Worm (Caenorhabditis elegans): ENCODE measurements around the gene F45E6.1.

F45E6.1 gene

DNA sequence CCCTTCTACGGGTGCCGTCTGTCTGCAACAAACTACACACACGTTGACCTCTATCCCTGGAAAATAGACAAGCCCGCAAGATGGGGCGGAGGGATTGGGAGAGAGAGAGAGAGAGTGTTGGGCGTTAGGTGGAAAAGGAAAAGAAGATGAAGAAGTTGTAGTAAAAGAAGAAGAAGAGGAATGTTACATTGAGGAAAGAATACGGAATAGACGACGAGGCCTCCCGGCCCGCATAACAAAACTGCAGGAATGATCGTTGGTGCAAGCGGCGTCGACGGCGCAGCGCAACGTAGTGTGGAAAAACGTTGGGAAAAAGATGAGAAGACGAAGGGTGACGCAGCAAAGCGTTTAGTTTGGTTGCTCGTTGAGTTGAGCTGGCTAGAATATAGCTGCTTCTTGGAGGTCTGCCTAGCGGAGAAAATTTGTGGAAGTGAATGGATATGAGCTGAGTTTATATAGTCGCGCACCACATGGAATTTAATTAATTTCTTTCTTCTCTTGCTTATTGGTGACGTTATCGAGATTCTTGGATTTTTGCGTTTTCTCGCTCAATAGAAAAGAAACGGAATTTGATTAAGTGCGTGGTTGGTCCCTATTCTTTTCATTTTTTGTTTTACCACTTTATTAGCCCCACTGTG is 33.0 kb upstream of the F45E6.1 start (continued):
- TF ChIP-seq T20F7.1 (GFP tag; optimal IDR thresholded peaks at IDR 0.05), result no peak
- TF ChIP-seq nhr-111 (GFP tag; optimal IDR thresholded peaks at IDR 0.05), result no peak
- TF ChIP-seq daf-19 (GFP tag; conservative IDR thresholded peaks at IDR 0.05), result no peak
- TF ChIP-seq cey-2 (tag; optimal IDR thresholded peaks at IDR 0.05; ENCODE audit: borderline replicate concordance, insufficient read depth), result no peak
- TF ChIP-seq aly-2 (tag; optimal IDR thresholded peaks at IDR 0.05), result no peak
- no peak for TF ChIP-seq D1046.2 (GFP tag; IDR thresholded peaks at IDR 0.05)
- peak; percentile 75 for TF ChIP-seq hlh-11 (tag; optimal IDR thresholded peaks at IDR 0.05)
- TF ChIP-seq R02D3.7 (tag; optimal IDR thresholded peaks at IDR 0.05), result no peak
- TF ChIP-seq attf-4 (tag; optimal IDR thresholded peaks at IDR 0.05), result no peak
- TF ChIP-seq unc-62 (GFP tag; optimal IDR thresholded peaks at IDR 0.05 in 1 of 2), result peak in 1 of 2 experiments; percentile 75
- TF ChIP-seq unc-62 (tag; optimal IDR thresholded peaks at IDR 0.05), result no peak
- no peak for TF ChIP-seq zfp-2 (tag; optimal IDR thresholded peaks at IDR 0.05)
- no peak for TF ChIP-seq dpl-1 (GFP tag; optimal IDR thresholded peaks at IDR 0.05)
- TF ChIP-seq lim-7 (GFP tag; IDR thresholded peaks at IDR 0.05), result no peak
- TF ChIP-seq ZK337.2 (GFP tag; IDR thresholded peaks at IDR 0.05), result no peak
- 0 out of 2 replicates have a peak, but pooled peaks have one; percentile 10 for TF ChIP-seq pha-4 (GFP tag; IDR thresholded peaks at IDR 0.05)
- TF ChIP-seq pha-4 (tag; optimal IDR thresholded peaks at IDR 0.05), result no peak
- TF ChIP-seq lin-13 (GFP tag; optimal IDR thresholded peaks at IDR 0.05), result no peak
- TF ChIP-seq Y48G9A.11 (GFP tag; IDR thresholded peaks at IDR 0.05), result no peak
- no peak for TF ChIP-seq egl-43 (GFP tag; IDR thresholded peaks at IDR 0.05)
- TF ChIP-seq mxl-3 (GFP tag; optimal IDR thresholded peaks at IDR 0.05), result peak; percentile 33

DNA sequence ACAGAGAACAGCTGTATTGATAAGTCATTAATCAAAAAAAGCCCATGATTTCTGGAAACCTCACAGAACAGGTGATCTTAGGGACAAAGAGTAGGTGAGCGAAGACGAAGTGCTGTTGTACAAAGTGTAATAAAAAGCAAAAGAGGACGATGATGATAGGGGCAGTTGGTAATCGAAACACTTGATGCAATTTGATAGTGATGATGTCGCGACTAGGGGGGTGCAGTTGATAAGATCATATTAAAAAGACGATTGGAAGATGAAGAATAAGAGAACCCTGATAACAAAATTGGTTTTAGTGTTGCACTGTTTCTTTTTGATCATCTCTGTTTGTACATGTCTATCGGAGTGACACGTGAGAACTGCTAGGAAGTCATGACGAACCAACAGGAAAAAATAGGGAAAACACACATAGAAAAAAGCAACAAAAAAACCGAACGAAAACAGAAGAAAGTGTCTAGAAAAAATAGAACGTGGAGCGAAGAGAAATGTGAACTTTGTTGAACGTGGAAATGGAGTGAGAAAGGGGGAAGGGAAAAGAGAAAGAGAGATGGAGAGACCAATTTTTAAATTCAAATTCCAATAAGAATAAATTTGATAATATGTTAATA is 32.2 kb upstream of the F45E6.1 start:
- TF ChIP-seq unc-62 (GFP tag; optimal IDR thresholded peaks at IDR 0.05 in 1 of 2), result peak in 1 of 2 experiments; percentile 70
- no peak for TF ChIP-seq unc-62 (tag; optimal IDR thresholded peaks at IDR 0.05)
- peak; percentile 73 for TF ChIP-seq cey-2 (tag; optimal IDR thresholded peaks at IDR 0.05; ENCODE audit: borderline replicate concordance, insufficient read depth)
- TF ChIP-seq tra-1 (GFP tag; IDR thresholded peaks at IDR 0.05), result peak; percentile 76
- TF ChIP-seq spr-3 (GFP tag; optimal IDR thresholded peaks at IDR 0.05), result no peak
- no peak for TF ChIP-seq ztf-11 (tag; optimal IDR thresholded peaks at IDR 0.05)
- TF ChIP-seq lin-1 (GFP tag; IDR thresholded peaks at IDR 0.05), result peak; percentile 81
- TF ChIP-seq daf-16 (GFP tag; optimal IDR thresholded peaks at IDR 0.05), result peak; percentile 52 to 73
- peak; percentile 89 for TF ChIP-seq daf-16 (tag; optimal IDR thresholded peaks at IDR 0.05)
- TF ChIP-seq egl-27 (tag; optimal IDR thresholded peaks at IDR 0.05), result no peak
- no peak for TF ChIP-seq F10B5.3 (tag; optimal IDR thresholded peaks at IDR 0.05)
- no peak for TF ChIP-seq ceh-62 (tag; optimal IDR thresholded peaks at IDR 0.05)
- peak; percentile 13 for TF ChIP-seq zip-2 (tag; optimal IDR thresholded peaks at IDR 0.05)
- peak; percentile 93 for TF ChIP-seq dmd-6 (GFP tag; IDR thresholded peaks at IDR 0.05)
- TF ChIP-seq zfp-3 (GFP tag; conservative IDR thresholded peaks at IDR 0.05), result no peak
- TF ChIP-seq egl-43 (GFP tag; IDR thresholded peaks at IDR 0.05), result no peak
- TF ChIP-seq pqm-1 (tag; optimal IDR thresholded peaks at IDR 0.05), result peak; percentile 86
- no peak for TF ChIP-seq zag-1 (tag; optimal IDR thresholded peaks at IDR 0.05)
- peak; percentile 88 for TF ChIP-seq ceh-20 (GFP tag; IDR thresholded peaks at IDR 0.05)
- peak; percentile 92 for TF ChIP-seq dve-1 (tag; optimal IDR thresholded peaks at IDR 0.05; ENCODE audit: insufficient read depth)
- peak; percentile 67 for TF ChIP-seq nhr-11 (tag; optimal IDR thresholded peaks at IDR 0.05)
- no peak for TF ChIP-seq hmg-1.1 (GFP tag; IDR thresholded peaks at IDR 0.05)
- peak; percentile 73 for TF ChIP-seq mep-1 (tag; optimal IDR thresholded peaks at IDR 0.05)
- TF ChIP-seq daf-19 (GFP tag; conservative IDR thresholded peaks at IDR 0.05), result no peak
- peak; percentile 7; the same call in 1 of the 2 replicates for TF ChIP-seq nhr-42 (GFP tag; IDR thresholded peaks at IDR 0.05)
- TF ChIP-seq F26F4.8 (GFP tag; conservative IDR thresholded peaks at IDR 0.05), result no peak
- no peak for TF ChIP-seq mxl-2 (GFP tag; conservative IDR thresholded peaks at IDR 0.05)
- no peak for TF ChIP-seq nhr-111 (GFP tag; optimal IDR thresholded peaks at IDR 0.05)
- TF ChIP-seq pha-4 (GFP tag; IDR thresholded peaks at IDR 0.05), result no peak
- peak; percentile 33 for TF ChIP-seq pha-4 (tag; optimal IDR thresholded peaks at IDR 0.05)
- peak in 1 of 2 experiments; percentile 62 for TF ChIP-seq mdl-1 (tag; optimal IDR thresholded peaks at IDR 0.05)
- TF ChIP-seq ZK337.2 (GFP tag; IDR thresholded peaks at IDR 0.05), result no peak
- no peak for TF ChIP-seq D1046.2 (GFP tag; IDR thresholded peaks at IDR 0.05)
- TF ChIP-seq spr-1 (tag; optimal IDR thresholded peaks at IDR 0.05), result no peak
- no peak for TF ChIP-seq lin-13 (GFP tag; optimal IDR thresholded peaks at IDR 0.05)
- no peak for TF ChIP-seq vab-7 (GFP tag; IDR thresholded peaks at IDR 0.05)
- no peak for TF ChIP-seq fkh-10 (GFP tag; optimal IDR thresholded peaks at IDR 0.05)
- TF ChIP-seq zip-11 (GFP tag; IDR thresholded peaks at IDR 0.05), result no peak
